Worm (Caenorhabditis elegans) whole organism, mixed stage, embryonic: ENCODE results near the gene F46F5.14.

Experiments
- elt-3 ChIP-seq: fragments of 150-350 bp; optimal IDR thresholded peaks from 2 replicates; lab custom pipeline; 2014; ENCODE audit warnings: missing biosample characterization, missing genetic modification characterization
- lin-13 ChIP-seq: fragments of 150-350 bp; optimal IDR thresholded peaks from 2 replicates; lab custom pipeline; 2014; ENCODE audit warnings: missing biosample characterization, missing genetic modification characterization
- nhr-12 ChIP-seq: fragments of 150-350 bp; optimal IDR thresholded peaks from 2 replicates; lab custom pipeline; 2014; ENCODE audit warnings: missing biosample characterization, missing genetic modification characterization
- nhr-28 ChIP-seq: fragments of 150-350 bp; optimal IDR thresholded peaks from 2 replicates; lab custom pipeline; 2014; ENCODE audit warnings: missing biosample characterization, missing genetic modification characterization
- pha-4 ChIP-seq: fragments of 150-350 bp; optimal IDR thresholded peaks from 2 replicates; lab custom pipeline; 2018; ENCODE audit warnings: missing biosample characterization, missing genetic modification reagents, missing genetic modification characterization
- unc-62 ChIP-seq: fragments of 150-350 bp; optimal IDR thresholded peaks from 2 replicates; lab custom pipeline; 2014; ENCODE audit warnings: missing biosample characterization, missing genetic modification reagents, missing genetic modification characterization
- ztf-11 ChIP-seq: fragments of 150-350 bp; optimal IDR thresholded peaks from 2 replicates; lab custom pipeline; 2014; ENCODE audit warnings: missing biosample characterization, missing genetic modification characterization

- TF ChIP-seq nhr-12 (tag; lab: Kevin White, UChicago) (no peak), nhr-28 (no peak), lin-13 (tag; lab: Kevin White, UChicago) (no peak), ztf-11 (tag; lab: Kevin White, UChicago) (no peak), elt-3 (no peak), unc-62 (GFP tag; lab: Kevin White, UChicago) (no peak), pha-4 (no peak)
Observed at ce11 chrII:756161-756560, 43.6 kb upstream of the F46F5.14 start.
